Worm (Caenorhabditis elegans) whole organism, late embryonic: ENCODE measurements around the gene dgat-2.

Experiments used
- C08G9.2 ChIP-seq: sonication (generic microtip); optimal IDR thresholded peaks from 2 replicates; lab custom pipeline; 2016; ENCODE audit warnings: mild to moderate bottlenecking, missing genetic modification characterization, moderate library complexity, missing compliant biosample characterization
- C38D4.7 ChIP-seq: fragments of 200-800 bp; sonication (Bioruptor generic); optimal IDR thresholded peaks from 2 replicates; lab custom pipeline; 2018; ENCODE audit warnings: mild to moderate bottlenecking, missing genetic modification characterization, moderate library complexity, missing compliant biosample characterization
- K09A11.1 ChIP-seq: sonication (generic microtip); optimal IDR thresholded peaks from 2 replicates; lab custom pipeline; 2017; ENCODE audit warnings: antibody characterized with exemption, mild to moderate bottlenecking, missing genetic modification characterization, missing compliant biosample characterization; ENCODE audit not compliant: insufficient read depth
- T23F11.4 ChIP-seq: fragments of 200-800 bp; sonication (Bioruptor generic); optimal IDR thresholded peaks from 2 replicates; lab custom pipeline; 2018; ENCODE audit warnings: mild to moderate bottlenecking, missing genetic modification characterization, missing compliant biosample characterization
- ceh-19 ChIP-seq: fragments of 200-800 bp; sonication (Bioruptor generic); optimal IDR thresholded peaks from 2 replicates; lab custom pipeline; 2018; ENCODE audit warnings: mild to moderate bottlenecking, missing genetic modification characterization, missing compliant biosample characterization
- ceh-22 ChIP-seq: sonication (generic microtip); optimal IDR thresholded peaks from 2 replicates; lab custom pipeline; 2017; ENCODE audit warnings: missing biosample characterization, missing genetic modification characterization
- ceh-31 ChIP-seq: sonication (generic microtip); optimal IDR thresholded peaks from 2 replicates; lab custom pipeline; 2016; ENCODE audit warnings: missing genetic modification characterization, missing compliant biosample characterization
- ceh-6 ChIP-seq: fragments of 200-800 bp; sonication (Bioruptor generic); optimal IDR thresholded peaks from 2 replicates; lab custom pipeline; 2018; ENCODE audit warnings: mild to moderate bottlenecking, missing genetic modification characterization, missing compliant biosample characterization
- ceh-9 ChIP-seq: sonication (generic microtip); optimal IDR thresholded peaks from 2 replicates; lab custom pipeline; 2016; ENCODE audit warnings: mild to moderate bottlenecking, missing genetic modification characterization, inconsistent platforms, missing compliant biosample characterization
- che-1 ChIP-seq: sonication (generic microtip); optimal IDR thresholded peaks from 2 replicates; lab custom pipeline; 2016; ENCODE audit warnings: mild to moderate bottlenecking, missing genetic modification characterization, missing compliant biosample characterization
- dmd-4 ChIP-seq: sonication (generic microtip); optimal IDR thresholded peaks from 2 replicates; lab custom pipeline; 2016; ENCODE audit warnings: borderline replicate concordance, missing genetic modification characterization, missing compliant biosample characterization
- dve-1 ChIP-seq: sonication (generic microtip); optimal IDR thresholded peaks from 2 replicates; lab custom pipeline; 2017; ENCODE audit warnings: antibody characterized with exemption, mild to moderate bottlenecking, missing genetic modification characterization, missing compliant biosample characterization
- elt-2 ChIP-seq: sonication (generic microtip); optimal IDR thresholded peaks from 2 replicates; lab custom pipeline; 2016; ENCODE audit warnings: missing genetic modification reagents, missing genetic modification characterization, missing compliant biosample characterization
- elt-4 ChIP-seq: sonication (generic microtip); optimal IDR thresholded peaks from 2 replicates; lab custom pipeline; 2016; ENCODE audit warnings: missing genetic modification characterization, missing compliant biosample characterization
- ets-4 ChIP-seq: sonication (generic microtip); optimal IDR thresholded peaks from 2 replicates; lab custom pipeline; 2016; ENCODE audit warnings: missing genetic modification characterization, missing compliant biosample characterization
- fax-1 ChIP-seq: sonication (generic microtip); optimal IDR thresholded peaks from 2 replicates; lab custom pipeline; 2016; ENCODE audit warnings: missing genotype, missing genetic modification characterization, missing compliant biosample characterization
- gmeb-2 ChIP-seq: sonication (generic microtip); optimal IDR thresholded peaks from 2 replicates; lab custom pipeline; 2016; ENCODE audit warnings: missing genetic modification characterization, inconsistent platforms, missing compliant biosample characterization
- hlh-13 ChIP-seq: fragments of 200-800 bp; sonication (Bioruptor generic); optimal IDR thresholded peaks from 2 replicates; lab custom pipeline; 2018; ENCODE audit warnings: mild to moderate bottlenecking, missing genetic modification characterization, missing compliant biosample characterization
- hlh-15 ChIP-seq: sonication (generic microtip); optimal IDR thresholded peaks from 2 replicates; lab custom pipeline; 2016; ENCODE audit warnings: missing genetic modification characterization, missing compliant biosample characterization
- hlh-8 ChIP-seq: sonication (generic microtip); optimal IDR thresholded peaks from 2 replicates; lab custom pipeline; 2016; ENCODE audit warnings: missing genotype, missing genetic modification characterization, missing compliant biosample characterization
- lin-11 ChIP-seq: fragments of 200-800 bp; sonication (Bioruptor generic); optimal IDR thresholded peaks from 2 replicates; lab custom pipeline; 2018; ENCODE audit warnings: mild to moderate bottlenecking, missing genetic modification characterization, missing compliant biosample characterization
- madf-2 ChIP-seq: sonication (generic microtip); optimal IDR thresholded peaks from 2 replicates; lab custom pipeline; 2017; ENCODE audit warnings: missing genetic modification characterization, missing compliant biosample characterization
- nfya-1 ChIP-seq: sonication (generic microtip); optimal IDR thresholded peaks from 2 replicates; lab custom pipeline; 2017; ENCODE audit warnings: missing genetic modification characterization, mild to moderate bottlenecking, missing compliant biosample characterization, antibody characterized with exemption, moderate library complexity
- npax-4 ChIP-seq: sonication (generic microtip); optimal IDR thresholded peaks from 2 replicates; lab custom pipeline; 2016; ENCODE audit warnings: missing genetic modification characterization, missing compliant biosample characterization
- pag-3 ChIP-seq: sonication (generic microtip); optimal IDR thresholded peaks from 2 replicates; lab custom pipeline; 2016; ENCODE audit warnings: missing compliant biosample characterization, missing genetic modification characterization, borderline replicate concordance
- pax-1 ChIP-seq: fragments of 150-350 bp; optimal IDR thresholded peaks from 2 replicates; lab custom pipeline; 2014; ENCODE audit warnings: missing biosample characterization, missing genetic modification characterization
- pha-2 ChIP-seq: sonication (generic microtip); optimal IDR thresholded peaks from 2 replicates; lab custom pipeline; 2017; ENCODE audit warnings: mild to moderate bottlenecking, missing genetic modification characterization, missing compliant biosample characterization
- ref-2 ChIP-seq: sonication (generic microtip); optimal IDR thresholded peaks from 2 replicates; lab custom pipeline; 2016; ENCODE audit warnings: missing genetic modification characterization, missing compliant biosample characterization
- rnt-1 ChIP-seq: sonication (generic microtip); optimal IDR thresholded peaks from 2 replicates; lab custom pipeline; 2016; ENCODE audit warnings: missing genetic modification characterization, missing compliant biosample characterization
- sdc-2 ChIP-seq: sonication (generic microtip); optimal IDR thresholded peaks from 2 replicates; lab custom pipeline; 2016; ENCODE audit warnings: missing genotype, missing genetic modification characterization, missing compliant biosample characterization
- sox-4 ChIP-seq: sonication (generic microtip); optimal IDR thresholded peaks from 2 replicates; lab custom pipeline; 2017; ENCODE audit warnings: mild to moderate bottlenecking, missing genetic modification characterization, inconsistent platforms, missing compliant biosample characterization
- syd-9 ChIP-seq: sonication (generic microtip); optimal IDR thresholded peaks from 2 replicates; lab custom pipeline; 2016; ENCODE audit warnings: mild to moderate bottlenecking, missing genetic modification characterization, moderate library complexity, missing compliant biosample characterization
- tbx-2 ChIP-seq: sonication (generic microtip); optimal IDR thresholded peaks from 2 replicates; lab custom pipeline; 2016; ENCODE audit warnings: missing genetic modification characterization, missing compliant biosample characterization
- tbx-7 ChIP-seq: sonication (generic microtip); optimal IDR thresholded peaks from 2 replicates; lab custom pipeline; 2016; ENCODE audit warnings: missing genotype, missing genetic modification characterization, missing compliant biosample characterization
- ttx-3 ChIP-seq: sonication (generic microtip); optimal IDR thresholded peaks from 2 replicates; lab custom pipeline; 2016; ENCODE audit warnings: missing genetic modification reagents, missing genetic modification characterization, missing compliant biosample characterization
- unc-3 ChIP-seq, 2 experiments: fragments of 200-800 bp in 1 of 2; sonication (Bioruptor generic) in 1 of 2; sonication (generic microtip) in 1 of 2; conservative IDR thresholded peaks in 1 of 2; optimal IDR thresholded peaks in 1 of 2; 2 replicates each; pipeline versions ENCODE4 v1.3.6 to Lab custom; 2016 to 2022; ENCODE audit warnings: missing compliant biosample characterization in 2 of 2, missing genetic modification characterization in 2 of 2, missing genetic modification reagents in 1 of 2
- unc-42 ChIP-seq: sonication (generic microtip); optimal IDR thresholded peaks from 2 replicates; lab custom pipeline; 2016; ENCODE audit warnings: missing genotype, missing genetic modification characterization, missing compliant biosample characterization
- zip-5 ChIP-seq: sonication (generic microtip); optimal IDR thresholded peaks from 2 replicates; lab custom pipeline; 2016; ENCODE audit warnings: missing genetic modification characterization, missing compliant biosample characterization
- ztf-16 ChIP-seq: sonication (generic microtip); optimal IDR thresholded peaks from 2 replicates; lab custom pipeline; 2017; ENCODE audit warnings: missing genetic modification characterization, missing compliant biosample characterization

Gene dgat-2

ce11 chrV:17667676-17668075 lies 7.6 kb downstream of the dgat-2 start, which contains the start of gene F59A1.12:
Gene F59A1.12, minus strand, starts transcription at chrV:17667776.
- TF ChIP-seq npax-4 (tag; lab: Kevin White, UChicago) = no peak
- TF ChIP-seq ceh-6 (GFP tag; lab: Kevin White, UChicago) = no peak
- TF ChIP-seq tbx-2 = no peak
- TF ChIP-seq C38D4.7 = no peak
- TF ChIP-seq fax-1 = no peak
- TF ChIP-seq dve-1 (tag; lab: Kevin White, UChicago) = no peak
- TF ChIP-seq elt-4 (tag; lab: Kevin White, UChicago) = no peak
- TF ChIP-seq, all 69 proteins: peak for 0

ce11 chrV:17668531-17668930 lies 8.4 kb downstream of the dgat-2 start, which contains the start of gene str-89:
Gene str-89, plus strand, starts transcription at chrV:17668831.
- TF ChIP-seq tbx-7 (tag; lab: Kevin White, UChicago) = no peak
- TF ChIP-seq hlh-8 (tag; lab: Kevin White, UChicago) = no peak
- no peak for TF ChIP-seq dve-1 (tag; lab: Kevin White, UChicago)
- no peak for TF ChIP-seq ets-4
- TF ChIP-seq, all 69 proteins: peak for 0

- TF ChIP-seq unc-3 (GFP tag; conservative IDR thresholded peaks at IDR 0.05; lab: Robert Waterston, UW) = no peak
- TF ChIP-seq unc-3 (tag; optimal IDR thresholded peaks at IDR 0.05; lab: Kevin White, UChicago) = no peak
- no peak for TF ChIP-seq C08G9.2 (tag; lab: Kevin White, UChicago)
- no peak for TF ChIP-seq ttx-3 (tag; lab: Kevin White, UChicago)
- TF ChIP-seq ceh-9 (tag; lab: Kevin White, UChicago) = no peak
- no peak for TF ChIP-seq che-1 (tag; lab: Kevin White, UChicago)
- TF ChIP-seq pag-3 = no peak
- TF ChIP-seq madf-2 (tag; lab: Kevin White, UChicago) = no peak
- TF ChIP-seq gmeb-2 (tag; lab: Kevin White, UChicago) = no peak
- TF ChIP-seq, all 69 proteins: peak for 0
Measured at ce11 chrV:17673343-17673742, 13.2 kb downstream of the dgat-2 start, which contains the start of gene str-93. Gene str-93, minus strand, starts transcription at chrV:17673443.

- TF ChIP-seq pha-2 (tag; lab: Kevin White, UChicago) (no peak), rnt-1 (tag; lab: Kevin White, UChicago) (no peak), madf-2 (tag; lab: Kevin White, UChicago) (no peak), dmd-4 (tag; lab: Kevin White, UChicago) (no peak), ceh-31 (no peak), syd-9 (tag; lab: Kevin White, UChicago) (no peak), tbx-2 (no peak), ceh-6 (GFP tag; lab: Kevin White, UChicago) (no peak), ref-2 (tag; lab: Kevin White, UChicago) (no peak), C08G9.2 (tag; lab: Kevin White, UChicago) (no peak)
Measured at ce11 chrV:17676553-17676952, 16.4 kb downstream of the dgat-2 start, which contains the start of gene str-92. Gene str-92, minus strand, starts transcription at chrV:17676653.

ce11 chrV:17683290-17683689 lies 23.2 kb downstream of the dgat-2 start:
- TF ChIP-seq hlh-13 (no peak), ceh-22 (tag; lab: Kevin White, UChicago) (no peak), ceh-19 (GFP tag; lab: Kevin White, UChicago) (no peak), tbx-2 (no peak), unc-3 (GFP tag; conservative IDR thresholded peaks at IDR 0.05; lab: Robert Waterston, UW) (no peak), unc-3 (tag; optimal IDR thresholded peaks at IDR 0.05; lab: Kevin White, UChicago) (no peak), nfya-1 (no peak)

- TF ChIP-seq sox-4 (tag; lab: Kevin White, UChicago) (no peak), unc-42 (tag; lab: Kevin White, UChicago) (no peak), hlh-8 (tag; lab: Kevin White, UChicago) (no peak), pha-2 (tag; lab: Kevin White, UChicago) (no peak), pax-1 (tag; lab: Kevin White, UChicago) (no peak), ztf-16 (tag; lab: Kevin White, UChicago) (no peak), hlh-13 (no peak), ref-2 (tag; lab: Kevin White, UChicago) (no peak), hlh-15 (tag; lab: Kevin White, UChicago) (no peak), ceh-19 (GFP tag; lab: Kevin White, UChicago) (no peak), sdc-2 (tag; lab: Kevin White, UChicago) (no peak), lin-11 (no peak), T23F11.4 (GFP tag; lab: Kevin White, UChicago) (no peak), K09A11.1 (tag; lab: Kevin White, UChicago) (no peak), unc-3 (GFP tag; conservative IDR thresholded peaks at IDR 0.05; lab: Robert Waterston, UW) (no peak), unc-3 (tag; optimal IDR thresholded peaks at IDR 0.05; lab: Kevin White, UChicago) (no peak), elt-2 (tag; lab: Kevin White, UChicago) (no peak), zip-5 (no peak)
Measured at ce11 chrV:17683763-17684162, 23.7 kb downstream of the dgat-2 start, which contains the start of gene F59A1.15. Gene F59A1.15, minus strand, starts transcription at chrV:17683863.
